Fruit fly (Drosophila melanogaster): ENCODE measurements around the gene ImpL2.

DNA sequence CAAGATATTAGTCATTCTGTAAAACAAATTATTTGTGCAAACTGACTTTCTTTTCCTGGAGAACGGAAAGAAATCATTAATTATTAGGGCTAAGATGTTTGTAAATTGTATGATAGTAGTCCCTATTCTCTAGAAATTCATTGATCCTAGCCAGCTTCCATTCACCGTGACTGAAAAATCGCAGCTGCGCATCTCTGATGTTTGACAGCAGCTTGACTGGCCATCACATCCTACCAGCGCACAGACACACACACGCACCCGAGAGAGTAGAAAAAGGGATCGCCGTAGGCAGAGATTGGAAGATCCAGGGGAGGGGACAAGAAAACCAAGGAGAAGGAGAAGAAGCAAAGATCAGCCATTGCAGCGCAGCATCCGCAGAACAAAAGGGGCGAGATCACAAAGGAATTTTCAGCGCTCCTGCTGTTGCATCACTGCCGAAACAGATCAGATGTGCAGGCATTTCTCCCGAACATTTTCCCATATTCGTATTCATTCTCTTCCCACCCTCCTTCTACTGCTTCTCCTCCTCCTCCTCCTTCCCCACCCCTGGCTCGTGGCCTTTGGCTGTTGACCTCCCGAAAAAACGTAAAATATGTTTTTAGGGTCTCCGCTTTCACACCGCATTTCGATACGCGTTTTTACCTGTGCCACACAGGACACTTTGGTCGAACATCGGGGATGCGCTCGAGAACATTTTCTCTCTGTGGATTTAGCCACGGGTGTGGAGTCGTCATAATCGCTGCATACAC lies 17.1 kb upstream of the ImpL2 start:
- TF ChIP-seq CG12605 (GFP tag; IDR thresholded peaks at IDR 0.05) (no peak), CG8301 (tag; optimal IDR thresholded peaks at IDR 0.05) (no peak), fd96Ca (GFP tag; IDR thresholded peaks at IDR 0.05) (peak; percentile 29; the same call in 1 of the 3 replicates), CG14655 (GFP tag; optimal IDR thresholded peaks at IDR 0.05) (no peak), CG10348 (GFP tag; IDR thresholded peaks at IDR 0.05) (no peak), CG9948 (tag; optimal IDR thresholded peaks at IDR 0.05) (peak; percentile 27), EcR (GFP tag; optimal IDR thresholded peaks at IDR 0.05) (peak; percentile 70), CG13204 (GFP tag; optimal IDR thresholded peaks at IDR 0.05) (no peak), CG8159 (tag; optimal IDR thresholded peaks at IDR 0.05) (no peak), D1 (tag; optimal IDR thresholded peaks at IDR 0.05) (no peak), CG4496 (GFP tag; IDR thresholded peaks at IDR 0.05) (peak; percentile 40; the same call in 1 of the 3 replicates), Pif1A (GFP tag; optimal IDR thresholded peaks at IDR 0.05) (no peak)

Data from whole organism, pupa.